Fruit fly (Drosophila melanogaster): ENCODE data around the gene Tmem43.

Gene Tmem43

dm6 chr3L:7935933-7936494 is 21.1 kb upstream of the Tmem43 start, which contains the start of the genes syd and Srp9 (continued):
- TF ChIP-seq HmgD (GFP tag; optimal IDR thresholded peaks at IDR 0.05) (no peak), CkIIα-i1 (GFP tag; IDR thresholded peaks at IDR 0.05) (no peak), CG4854 (GFP tag; optimal IDR thresholded peaks at IDR 0.05) (no peak), CG12071 (GFP tag; optimal IDR thresholded peaks at IDR 0.05) (no peak), CG17612 (GFP tag; IDR thresholded peaks at IDR 0.05) (no peak), CG15269 (tag; optimal IDR thresholded peaks at IDR 0.05) (no peak), ftz-f1 (GFP tag; optimal IDR thresholded peaks at IDR 0.05) (no peak), CG17359 (tag; optimal IDR thresholded peaks at IDR 0.05) (no peak), da (GFP tag; optimal IDR thresholded peaks at IDR 0.05) (no peak), CG10147 (GFP tag; optimal IDR thresholded peaks at IDR 0.05) (no peak), Sox100B (GFP tag; optimal IDR thresholded peaks at IDR 0.05) (no peak), CHES-1-like (GFP tag; optimal IDR thresholded peaks at IDR 0.05) (no peak), CG5180 (GFP tag; optimal IDR thresholded peaks at IDR 0.05) (no peak), Deaf1 (tag; optimal IDR thresholded peaks at IDR 0.05) (no peak), chif (GFP tag; optimal IDR thresholded peaks at IDR 0.05) (no peak), PHDP (tag; optimal IDR thresholded peaks at IDR 0.05) (no peak), CG3407 (GFP tag; optimal IDR thresholded peaks at IDR 0.05) (no peak), hth (optimal IDR thresholded peaks at IDR 0.05) (no peak), B-H2 (GFP tag; optimal IDR thresholded peaks at IDR 0.05) (no peak), kni (GFP tag; optimal IDR thresholded peaks at IDR 0.05) (no peak), inv (GFP tag; IDR thresholded peaks at IDR 0.05; ENCODE audit: partially characterized antibody) (no peak), so (GFP tag; IDR thresholded peaks at IDR 0.05) (no peak), cad (GFP tag; optimal IDR thresholded peaks at IDR 0.05) (no peak), HHEX (GFP tag; optimal IDR thresholded peaks at IDR 0.05) (no peak), CG9876 (GFP tag; optimal IDR thresholded peaks at IDR 0.05) (no peak), CG30020 (tag; optimal IDR thresholded peaks at IDR 0.05) (peak; percentile 60), ewg (GFP tag; optimal IDR thresholded peaks at IDR 0.05) (no peak), pum (GFP tag; optimal IDR thresholded peaks at IDR 0.05) (no peak), CG9215 (GFP tag; IDR thresholded peaks at IDR 0.05) (no peak), ham (GFP tag; IDR thresholded peaks at IDR 0.05) (no peak), Adf1 (GFP tag; IDR thresholded peaks at IDR 0.05) (0 out of 2 replicates have a peak, but pooled peaks have one; percentile 13), Hmx (GFP tag; optimal IDR thresholded peaks at IDR 0.05) (no peak), cg (GFP tag; optimal IDR thresholded peaks at IDR 0.05) (peak; percentile 57), Kr (GFP tag; optimal IDR thresholded peaks at IDR 0.05) (no peak), ranshi (GFP tag; IDR thresholded peaks at IDR 0.05) (no peak), Blimp-1 (GFP tag; optimal IDR thresholded peaks at IDR 0.05) (no peak), ab (GFP tag; optimal IDR thresholded peaks at IDR 0.05) (no peak), Bgb (GFP tag; IDR thresholded peaks at IDR 0.05; ENCODE audit: partially characterized antibody) (no peak), cas (GFP tag; IDR thresholded peaks at IDR 0.05) (no peak), CG14441 (GFP tag; IDR thresholded peaks at IDR 0.05) (no peak), p53 (GFP tag; optimal IDR thresholded peaks at IDR 0.05) (no peak), Camta (GFP tag; optimal IDR thresholded peaks at IDR 0.05) (no peak), Dref (GFP tag; IDR thresholded peaks at IDR 0.05) (peak; percentile 66), BtbVII (GFP tag; optimal IDR thresholded peaks at IDR 0.05) (no peak), CG12236 (GFP tag; optimal IDR thresholded peaks at IDR 0.05) (no peak), stc (GFP tag; IDR thresholded peaks at IDR 0.05) (no peak), Atf-2 (GFP tag; optimal IDR thresholded peaks at IDR 0.05) (no peak), Nf-YA (GFP tag; IDR thresholded peaks at IDR 0.05) (no peak), Ptx1 (GFP tag; IDR thresholded peaks at IDR 0.05) (no peak), CG6175 (GFP tag; IDR thresholded peaks at IDR 0.05) (no peak), CG10274 (GFP tag; optimal IDR thresholded peaks at IDR 0.05) (no peak), CG10267 (tag; optimal IDR thresholded peaks at IDR 0.05) (peak; percentile 59)
